Fruit fly (Drosophila melanogaster) whole organism, pupa: Measurements from ENCODE around the gene CG42764.

Experiments used
- CG10348 ChIP-seq: fragments of 200-800 bp; sonication (Bioruptor generic); IDR thresholded peaks from 2 replicates; pipeline ENCODE4 v1.3.6; 2022; ENCODE audit warnings: missing biosample characterization, missing genetic modification characterization
- CG12605 ChIP-seq: fragments of 200-800 bp; sonication (Bioruptor generic); IDR thresholded peaks from 2 replicates; pipeline ENCODE4 v1.3.6; 2022; ENCODE audit warnings: missing biosample characterization, missing genetic modification characterization
- CG13204 ChIP-seq: fragments of 200-800 bp; sonication (Bioruptor generic); optimal IDR thresholded peaks from 2 replicates; lab custom pipeline; 2018; ENCODE audit warnings: missing biosample characterization, mild to moderate bottlenecking, missing genetic modification characterization, moderate library complexity
- CG14655 ChIP-seq: fragments of 200-800 bp; sonication (Bioruptor generic); optimal IDR thresholded peaks from 3 replicates; lab custom pipeline; 2017; ENCODE audit warnings: mild to moderate bottlenecking, missing biosample characterization, missing genetic modification reagents, missing genetic modification characterization
- CG15710 ChIP-seq: fragments of 200-800 bp; sonication (Bioruptor generic); optimal IDR thresholded peaks from 2 replicates; lab custom pipeline; 2018; ENCODE audit warnings: missing biosample characterization, mild to moderate bottlenecking, missing genetic modification characterization, moderate library complexity
- CG17806 ChIP-seq: fragments of 200-800 bp; sonication (Bioruptor generic); optimal IDR thresholded peaks from 2 replicates; lab custom pipeline; 2018; ENCODE audit warnings: missing biosample characterization, mild to moderate bottlenecking, missing genetic modification characterization, moderate library complexity
- CG32121 ChIP-seq: fragments of 200-800 bp; sonication (Bioruptor generic); IDR thresholded peaks from 2 replicates; pipeline ENCODE4 v1.3.6; 2022; ENCODE audit warnings: missing biosample characterization, missing genetic modification characterization
- CG34367 ChIP-seq: fragments of 200-800 bp; sonication (Bioruptor generic); optimal IDR thresholded peaks from 2 replicates; lab custom pipeline; 2018; ENCODE audit warnings: missing biosample characterization, mild to moderate bottlenecking, missing genetic modification characterization
- CG4496 ChIP-seq: fragments of 200-800 bp; sonication (Bioruptor generic); IDR thresholded peaks from 3 replicates; pipeline ENCODE4 v1.3.6; 2022; ENCODE audit warnings: missing biosample characterization, missing genetic modification characterization
- CG8159 ChIP-seq: fragments of 200-800 bp; sonication (Bioruptor generic); optimal IDR thresholded peaks from 3 replicates; lab custom pipeline; 2018; ENCODE audit warnings: missing biosample characterization, mild to moderate bottlenecking, missing genetic modification characterization, moderate library complexity
- CG8301 ChIP-seq: fragments of 200-800 bp; sonication (Bioruptor generic); optimal IDR thresholded peaks from 2 replicates; lab custom pipeline; 2018; ENCODE audit warnings: missing biosample characterization, mild to moderate bottlenecking, missing genetic modification characterization
- CG9948 ChIP-seq: fragments of 200-800 bp; sonication (Bioruptor generic); optimal IDR thresholded peaks from 2 replicates; lab custom pipeline; 2018; ENCODE audit warnings: missing biosample characterization, mild to moderate bottlenecking, missing genetic modification characterization, moderate library complexity
- D1 ChIP-seq: fragments of 200-800 bp; sonication (Bioruptor generic); optimal IDR thresholded peaks from 2 replicates; lab custom pipeline; 2018; ENCODE audit warnings: missing biosample characterization, mild to moderate bottlenecking, missing genetic modification characterization, moderate library complexity
- EcR ChIP-seq: fragments of 200-800 bp; sonication (Bioruptor generic); optimal IDR thresholded peaks from 3 replicates; lab custom pipeline; 2019; ENCODE audit warnings: missing biosample characterization, missing genetic modification characterization, mild to moderate bottlenecking, moderate library complexity, missing genetic modification reagents
- Ets98B ChIP-seq: fragments of 200-800 bp; sonication (Bioruptor generic); IDR thresholded peaks from 2 replicates; pipeline ENCODE4 v1.3.6; 2022; ENCODE audit warnings: missing biosample characterization, missing genetic modification characterization
- Pif1A ChIP-seq: fragments of 200-800 bp; sonication (Bioruptor generic); optimal IDR thresholded peaks from 3 replicates; lab custom pipeline; 2016; ENCODE audit warnings: missing biosample characterization, missing genetic modification characterization
- Pif1B ChIP-seq: fragments of 200-800 bp; sonication (Bioruptor generic); optimal IDR thresholded peaks from 3 replicates; lab custom pipeline; 2016; ENCODE audit warnings: missing biosample characterization, missing genetic modification characterization
- Snoo ChIP-seq: fragments of 200-800 bp; sonication (Bioruptor generic); optimal IDR thresholded peaks from 3 replicates; lab custom pipeline; 2017; ENCODE audit warnings: missing biosample characterization, mild to moderate bottlenecking, missing genetic modification characterization, inconsistent platforms
- fd96Ca ChIP-seq: fragments of 200-800 bp; sonication (Bioruptor generic); IDR thresholded peaks from 3 replicates; pipeline ENCODE4 v1.3.6; 2022; ENCODE audit warnings: missing biosample characterization, missing genetic modification characterization
- gl ChIP-seq: fragments of 200-800 bp; sonication (Bioruptor generic); optimal IDR thresholded peaks from 2 replicates; lab custom pipeline; 2018; ENCODE audit warnings: missing biosample characterization, mild to moderate bottlenecking, missing genetic modification characterization
- rn ChIP-seq: fragments of 200-800 bp; sonication (Bioruptor generic); IDR thresholded peaks from 2 replicates; pipeline ENCODE4 v1.3.6; 2022; ENCODE audit warnings: missing biosample characterization, missing genetic modification characterization

The CG42764 gene

dm6 chr3L:20494780-20495591 lies 29.1 kb upstream of the CG42764 start, which contains the start of gene ZnT77C:
TSS of gene ZnT77C (minus strand) at chr3L:20494921.
- TF ChIP-seq rn: no peak
- TF ChIP-seq CG32121 (GFP tag; lab: Robert Waterston, UW): no peak
- no peak for TF ChIP-seq CG12605 (GFP tag; lab: Robert Waterston, UW)
- TF ChIP-seq fd96Ca (GFP tag; lab: Robert Waterston, UW): no peak
- no peak for TF ChIP-seq Pif1B (GFP tag; lab: Kevin White, UChicago)
- TF ChIP-seq CG8301 (tag; lab: Kevin White, UChicago): no peak
- TF ChIP-seq CG9948 (tag; lab: Kevin White, UChicago): no peak
- no peak for TF ChIP-seq CG17806
- no peak for TF ChIP-seq CG34367
- TF ChIP-seq Ets98B (GFP tag; lab: Robert Waterston, UW): no peak
- TF ChIP-seq D1 (tag; lab: Kevin White, UChicago): no peak
- TF ChIP-seq CG14655 (GFP tag; lab: Kevin White, UChicago): no peak
- TF ChIP-seq CG15710 (tag; lab: Kevin White, UChicago): no peak
- no peak for TF ChIP-seq EcR (GFP tag; lab: Kevin White, UChicago)
- TF ChIP-seq CG10348 (GFP tag; lab: Robert Waterston, UW): no peak
- TF ChIP-seq CG13204 (GFP tag; lab: Kevin White, UChicago): no peak
- no peak for TF ChIP-seq CG4496 (GFP tag; lab: Robert Waterston, UW)
- no peak for TF ChIP-seq gl (tag; lab: Kevin White, UChicago)

DNA sequence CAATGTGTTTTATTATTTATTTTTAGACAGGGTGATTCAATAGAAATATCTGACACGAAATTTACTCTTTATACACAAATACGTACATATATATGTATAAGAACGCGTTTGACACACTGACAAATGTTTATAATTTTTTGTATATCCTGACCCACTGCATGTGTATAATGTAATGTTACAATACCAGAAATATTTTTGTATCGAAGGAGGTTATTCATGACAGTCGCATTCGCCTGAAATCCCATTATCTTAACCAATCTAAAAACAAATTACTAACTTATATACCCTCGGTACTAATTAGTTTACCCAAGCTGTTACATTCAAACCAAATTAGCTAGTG lies 28.4 kb upstream of the CG42764 start:
- TF ChIP-seq CG14655 (GFP tag; lab: Kevin White, UChicago) (no peak), CG8301 (tag; lab: Kevin White, UChicago) (peak; percentile 7), CG13204 (GFP tag; lab: Kevin White, UChicago) (no peak), Ets98B (GFP tag; lab: Robert Waterston, UW) (peak; percentile 24), CG9948 (tag; lab: Kevin White, UChicago) (no peak), CG4496 (GFP tag; lab: Robert Waterston, UW) (no peak), Snoo (tag; lab: Kevin White, UChicago) (no peak), CG17806 (no peak), Pif1A (GFP tag; lab: Kevin White, UChicago) (no peak), Pif1B (GFP tag; lab: Kevin White, UChicago) (no peak), CG34367 (no peak), CG32121 (GFP tag; lab: Robert Waterston, UW) (peak; percentile 23; the same call in 1 of the 2 replicates), fd96Ca (GFP tag; lab: Robert Waterston, UW) (no peak), rn (no peak)

DNA sequence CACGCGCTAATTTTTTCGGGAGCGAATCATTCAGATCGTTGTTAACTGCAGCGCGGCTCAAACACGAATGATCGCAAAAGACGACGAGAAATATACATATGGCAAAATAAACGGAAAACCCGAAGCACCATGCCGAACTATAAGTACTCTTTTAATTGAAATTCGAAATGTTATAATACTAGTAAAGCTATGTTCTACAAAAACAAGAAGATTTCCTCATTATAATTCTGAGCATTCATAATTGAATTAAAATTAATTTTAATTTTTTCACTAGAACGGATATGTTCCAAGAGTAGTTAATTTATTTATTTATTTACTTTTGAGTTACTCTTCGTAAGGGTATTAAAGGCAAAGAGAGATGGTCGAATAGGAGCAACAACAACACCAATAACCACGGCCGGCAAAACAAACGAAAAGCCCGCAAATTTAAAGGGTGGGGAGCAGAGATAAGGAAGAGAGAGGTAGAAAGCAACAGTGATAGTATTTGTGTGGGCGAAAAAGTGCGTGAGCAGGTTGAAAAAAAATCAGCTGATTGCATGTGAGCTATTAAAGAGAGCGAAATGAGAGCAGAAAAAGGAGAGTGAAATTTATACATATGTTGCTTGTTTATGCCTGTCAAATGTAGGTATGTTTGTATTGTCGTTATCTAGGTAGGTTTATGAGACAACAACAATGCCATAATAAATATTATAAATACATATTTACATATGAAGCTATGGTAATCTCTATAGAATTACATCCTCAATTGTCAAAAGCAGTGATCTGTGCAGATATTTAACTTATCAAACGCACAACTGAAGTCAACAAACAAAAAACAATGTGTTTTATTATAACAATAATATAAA lies 27.8 kb upstream of the CG42764 start:
- TF ChIP-seq CG10348 (GFP tag; lab: Robert Waterston, UW) (0 out of 2 replicates have a peak, but pooled peaks have one; percentile 7), fd96Ca (GFP tag; lab: Robert Waterston, UW) (no peak), gl (tag; lab: Kevin White, UChicago) (peak; percentile 18), CG12605 (GFP tag; lab: Robert Waterston, UW) (peak; percentile 88), CG8301 (tag; lab: Kevin White, UChicago) (peak; percentile 82), Pif1B (GFP tag; lab: Kevin White, UChicago) (peak; percentile 84), rn (0 out of 2 replicates have a peak, but pooled peaks have one; percentile 35), Ets98B (GFP tag; lab: Robert Waterston, UW) (peak; percentile 87), Pif1A (GFP tag; lab: Kevin White, UChicago) (peak; percentile 83), D1 (tag; lab: Kevin White, UChicago) (peak; percentile 67), CG14655 (GFP tag; lab: Kevin White, UChicago) (peak; percentile 85), CG8159 (tag; lab: Kevin White, UChicago) (peak; percentile 90), CG34367 (peak; percentile 83), CG17806 (peak; percentile 85), CG13204 (GFP tag; lab: Kevin White, UChicago) (no peak), CG32121 (GFP tag; lab: Robert Waterston, UW) (peak; percentile 92), Snoo (tag; lab: Kevin White, UChicago) (peak; percentile 89), CG15710 (tag; lab: Kevin White, UChicago) (peak; percentile 89), CG4496 (GFP tag; lab: Robert Waterston, UW) (peak; percentile 86), EcR (GFP tag; lab: Kevin White, UChicago) (peak; percentile 36), CG9948 (tag; lab: Kevin White, UChicago) (peak; percentile 81)

DNA sequence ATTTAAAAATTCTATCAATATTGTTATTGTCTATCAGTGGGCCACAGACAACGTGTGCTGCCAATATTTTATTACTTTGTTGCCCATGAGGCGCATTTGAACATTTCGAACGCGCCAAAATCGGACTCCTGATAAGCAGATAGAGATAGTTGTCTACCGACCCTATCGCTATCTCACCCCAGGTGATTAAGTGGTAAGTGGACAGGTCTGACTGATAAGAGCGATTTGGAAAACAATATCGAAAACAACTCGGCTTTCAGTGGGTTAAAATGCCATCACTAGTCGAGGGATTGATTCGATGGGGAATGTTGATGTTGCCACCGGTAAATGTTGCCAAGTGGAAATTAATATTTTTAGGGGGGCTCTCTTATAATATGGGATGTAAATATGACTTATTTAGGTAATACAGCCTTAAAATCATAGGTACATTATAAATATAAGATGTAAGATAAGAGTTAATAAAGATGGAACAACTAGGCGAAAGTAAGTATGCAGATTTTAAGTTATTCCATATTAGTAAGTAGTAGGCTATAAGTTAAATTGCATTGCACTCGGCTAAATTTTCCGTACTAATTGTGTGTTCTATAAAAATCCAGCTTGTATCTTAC lies 25.8 kb upstream of the CG42764 start, which contains the start of gene ND-39:
ND-39 (plus strand) TSS at position 558 of the 608 bp plus-strand sequence.
- no peak for TF ChIP-seq Pif1B (GFP tag; lab: Kevin White, UChicago)
- no peak for TF ChIP-seq CG4496 (GFP tag; lab: Robert Waterston, UW)
- no peak for TF ChIP-seq CG10348 (GFP tag; lab: Robert Waterston, UW)
- no peak for TF ChIP-seq CG34367
- TF ChIP-seq fd96Ca (GFP tag; lab: Robert Waterston, UW): no peak
- TF ChIP-seq CG8301 (tag; lab: Kevin White, UChicago): no peak
